Fruit fly (Drosophila melanogaster) whole organism, embryonic: ENCODE data around the gene CG13086.
A peak's percentile ranks its signal among the peaks of the same experiment; 100 is the strongest.

Experiments
- Asciz ChIP-seq: fragments of 200-800 bp; sonication (Bioruptor generic); optimal IDR thresholded peaks from 2 replicates; lab custom pipeline; 2017; ENCODE audit warnings: missing biosample characterization, mild to moderate bottlenecking, missing genetic modification characterization, missing genetic modification reagents
- CG11560 ChIP-seq: fragments of 200-800 bp; sonication (Bioruptor generic); IDR thresholded peaks from 3 replicates; pipeline ENCODE4 v1.3.6; 2022; ENCODE audit warnings: missing biosample characterization, missing genetic modification characterization
- CG11695 ChIP-seq: fragments of 200-800 bp; sonication (Bioruptor generic); IDR thresholded peaks from 3 replicates; pipeline ENCODE4 v1.3.6; 2022; ENCODE audit warnings: missing biosample characterization, missing genetic modification characterization
- CG13296 ChIP-seq: fragments of 200-800 bp; sonication (Bioruptor generic); optimal IDR thresholded peaks from 3 replicates; lab custom pipeline; 2018; ENCODE audit warnings: missing biosample characterization, mild to moderate bottlenecking, missing genetic modification characterization
- CG14014 ChIP-seq: fragments of 200-800 bp; sonication (Bioruptor generic); IDR thresholded peaks from 2 replicates; pipeline ENCODE4 v1.3.6; 2022; ENCODE audit warnings: missing biosample characterization, missing genetic modification characterization
- CG17612 ChIP-seq: fragments of 200-800 bp; sonication (Bioruptor generic); IDR thresholded peaks from 2 replicates; pipeline ENCODE4 v1.3.6; 2022; ENCODE audit warnings: missing biosample characterization, missing genetic modification characterization
- CG2120 ChIP-seq: fragments of 200-800 bp; sonication (Bioruptor generic); optimal IDR thresholded peaks from 3 replicates; lab custom pipeline; 2016; ENCODE audit warnings: missing biosample characterization, missing genetic modification characterization
- CG2129 ChIP-seq: fragments of 200-800 bp; sonication (Bioruptor generic); IDR thresholded peaks from 2 replicates; pipeline ENCODE4 v1.3.6; 2022; ENCODE audit warnings: missing biosample characterization, missing genetic modification characterization; ENCODE audit not compliant: partially characterized antibody
- CG3065 ChIP-seq: fragments of 200-800 bp; sonication (Bioruptor generic); optimal IDR thresholded peaks from 2 replicates; lab custom pipeline; 2016; ENCODE audit warnings: missing biosample characterization, missing genetic modification characterization
- CG4360 ChIP-seq: fragments of 200-800 bp; sonication (Bioruptor generic); IDR thresholded peaks from 2 replicates; pipeline ENCODE4 v1.3.6; 2022; ENCODE audit warnings: missing biosample characterization, missing genetic modification characterization
- CG4820 ChIP-seq: fragments of 200-800 bp; sonication (Bioruptor generic); optimal IDR thresholded peaks from 3 replicates; lab custom pipeline; 2016; ENCODE audit warnings: missing biosample characterization, missing genetic modification characterization
- CG5953 ChIP-seq: fragments of 200-800 bp; sonication (Bioruptor generic); IDR thresholded peaks from 2 replicates; pipeline ENCODE4 v1.3.6; 2022; ENCODE audit warnings: missing biosample characterization, missing genetic modification characterization
- CG6175 ChIP-seq: fragments of 200-800 bp; sonication (Bioruptor generic); IDR thresholded peaks from 3 replicates; pipeline ENCODE4 v1.3.6; 2022; ENCODE audit warnings: missing biosample characterization, missing genetic modification characterization
- CG6683 ChIP-seq: fragments of 200-800 bp; sonication (Bioruptor generic); optimal IDR thresholded peaks from 2 replicates; lab custom pipeline; 2017; ENCODE audit warnings: missing biosample characterization, mild to moderate bottlenecking, missing genetic modification characterization, missing genetic modification reagents
- CG6689 ChIP-seq: fragments of 200-800 bp; sonication (Bioruptor generic); IDR thresholded peaks from 2 replicates; pipeline ENCODE4 v1.3.6; 2022; ENCODE audit warnings: missing biosample characterization, missing genetic modification characterization
- CG7271 ChIP-seq: fragments of 200-800 bp; sonication (Bioruptor generic); optimal IDR thresholded peaks from 2 replicates; lab custom pipeline; 2018; ENCODE audit warnings: missing biosample characterization, mild to moderate bottlenecking, missing genetic modification characterization, moderate library complexity
- CG7745 ChIP-seq: fragments of 200-800 bp; sonication (Bioruptor generic); optimal IDR thresholded peaks from 2 replicates; lab custom pipeline; 2018; ENCODE audit warnings: missing biosample characterization, mild to moderate bottlenecking, missing genetic modification characterization, moderate library complexity
- CG9609 ChIP-seq: fragments of 200-800 bp; sonication (Bioruptor generic); optimal IDR thresholded peaks from 3 replicates; lab custom pipeline; 2016; ENCODE audit warnings: missing biosample characterization, missing genetic modification characterization
- CG9932 ChIP-seq: fragments of 200-800 bp; sonication (Bioruptor generic); IDR thresholded peaks from 2 replicates; pipeline ENCODE4 v1.3.6; 2022; ENCODE audit warnings: missing biosample characterization, missing genetic modification characterization
- D19B ChIP-seq: fragments of 200-800 bp; sonication (Bioruptor generic); optimal IDR thresholded peaks from 2 replicates; lab custom pipeline; 2017; ENCODE audit warnings: missing biosample characterization, mild to moderate bottlenecking, missing genetic modification characterization
- H2.0 ChIP-seq: fragments of 200-800 bp; sonication (Bioruptor generic); IDR thresholded peaks from 2 replicates; pipeline ENCODE4 v1.3.6; 2022; ENCODE audit warnings: missing biosample characterization, missing genetic modification characterization
- Mrtf ChIP-seq: fragments of 200-800 bp; sonication (Bioruptor generic); IDR thresholded peaks from 3 replicates; pipeline ENCODE4 v1.3.6; 2022; ENCODE audit warnings: missing biosample characterization, missing genetic modification characterization
- Nf-YA ChIP-seq: fragments of 200-800 bp; sonication (Bioruptor generic); IDR thresholded peaks from 2 replicates; pipeline ENCODE4 v1.3.6; 2022; ENCODE audit warnings: missing biosample characterization, missing genetic modification characterization
- Nf-YB ChIP-seq: fragments of 200-800 bp; sonication (Bioruptor generic); optimal IDR thresholded peaks from 3 replicates; lab custom pipeline; 2019; ENCODE audit warnings: missing biosample characterization, mild to moderate bottlenecking, missing genetic modification characterization, moderate library complexity
- ap ChIP-seq: fragments of 200-800 bp; sonication (Bioruptor generic); IDR thresholded peaks from 2 replicates; pipeline ENCODE4 v1.3.6; 2022; ENCODE audit warnings: missing biosample characterization, missing genetic modification characterization
- ash1 ChIP-seq: fragments of 200-800 bp; sonication (Bioruptor generic); optimal IDR thresholded peaks from 2 replicates; lab custom pipeline; 2018; ENCODE audit warnings: missing biosample characterization, mild to moderate bottlenecking, missing genetic modification characterization
- bsh ChIP-seq, 2 experiments: fragments of 200-800 bp; sonication (Bioruptor generic); optimal IDR thresholded peaks; 2 replicates each; lab custom pipeline; 2017 to 2018; ENCODE audit warnings: mild to moderate bottlenecking in 2 of 2, missing biosample characterization in 2 of 2, missing genetic modification characterization in 2 of 2, moderate library complexity in 1 of 2
- chn ChIP-seq: fragments of 200-800 bp; sonication (Bioruptor generic); optimal IDR thresholded peaks from 2 replicates; lab custom pipeline; 2016; ENCODE audit warnings: missing biosample characterization, missing genetic modification characterization
- crc ChIP-seq: fragments of 200-800 bp; sonication (Bioruptor generic); optimal IDR thresholded peaks from 2 replicates; lab custom pipeline; 2016; ENCODE audit warnings: missing biosample characterization, missing genetic modification characterization
- crp ChIP-seq, 2 experiments: fragments of 200-800 bp; sonication (Bioruptor generic); optimal IDR thresholded peaks; 2 replicates in 1 of 2; 3 replicates in 1 of 2; lab custom pipeline; 2017; ENCODE audit warnings: missing biosample characterization in 2 of 2, missing genetic modification characterization in 2 of 2, mild to moderate bottlenecking in 1 of 2, moderate library complexity in 1 of 2
- ems ChIP-seq: fragments of 200-800 bp; sonication (Bioruptor generic); optimal IDR thresholded peaks from 3 replicates; lab custom pipeline; 2016; ENCODE audit warnings: missing biosample characterization, missing genetic modification characterization
- en ChIP-seq: fragments of 200-800 bp; sonication (Bioruptor generic); optimal IDR thresholded peaks from 2 replicates; lab custom pipeline; 2016; ENCODE audit warnings: missing biosample characterization, missing genetic modification characterization
- fd64A ChIP-seq: fragments of 200-800 bp; sonication (Bioruptor generic); optimal IDR thresholded peaks from 3 replicates; lab custom pipeline; 2018; ENCODE audit warnings: missing biosample characterization, mild to moderate bottlenecking, missing genetic modification characterization
- fu2 ChIP-seq: fragments of 200-800 bp; sonication (Bioruptor generic); optimal IDR thresholded peaks from 2 replicates; lab custom pipeline; 2016; ENCODE audit warnings: missing biosample characterization, missing genetic modification characterization
- kay ChIP-seq: fragments of 200-800 bp; sonication (Bioruptor generic); optimal IDR thresholded peaks from 2 replicates; lab custom pipeline; 2016; ENCODE audit warnings: missing biosample characterization, missing genetic modification characterization
- lola ChIP-seq, 3 experiments: fragments of >200 bp in 2 of 3; fragments of 200-800 bp in 1 of 3; sonication (Bioruptor generic) in 1 of 3; optimal IDR thresholded peaks; 2 replicates each; lab custom pipeline; 2017 to 2019; ENCODE audit warnings: missing biosample characterization in 3 of 3, missing genetic modification characterization in 3 of 3, mild to moderate bottlenecking in 1 of 3, moderate library complexity in 1 of 3
- mam ChIP-seq: fragments of 200-800 bp; sonication (Bioruptor generic); optimal IDR thresholded peaks from 3 replicates; lab custom pipeline; 2016; ENCODE audit warnings: missing biosample characterization, missing genetic modification characterization
- mirr ChIP-seq: fragments of 200-800 bp; sonication (Bioruptor generic); optimal IDR thresholded peaks from 3 replicates; lab custom pipeline; 2018; ENCODE audit warnings: missing biosample characterization, mild to moderate bottlenecking, missing genetic modification characterization
- rib ChIP-seq: fragments of 200-800 bp; sonication (Bioruptor generic); IDR thresholded peaks from 2 replicates; pipeline ENCODE4 v1.3.6; 2022; ENCODE audit warnings: missing biosample characterization, missing genetic modification characterization
- sim ChIP-seq: fragments of 200-800 bp; sonication (Bioruptor generic); IDR thresholded peaks from 2 replicates; pipeline ENCODE4 v1.3.6; 2022; ENCODE audit warnings: missing biosample characterization, missing genetic modification characterization
- sisA ChIP-seq: fragments of 200-800 bp; sonication (Bioruptor generic); IDR thresholded peaks from 2 replicates; pipeline ENCODE4 v1.3.6; 2022; ENCODE audit warnings: missing biosample characterization, missing genetic modification characterization
- slou ChIP-seq: fragments of 200-800 bp; sonication (Bioruptor generic); optimal IDR thresholded peaks from 3 replicates; lab custom pipeline; 2016; ENCODE audit warnings: missing biosample characterization, missing genetic modification characterization
- ssp ChIP-seq: fragments of 200-800 bp; sonication (Bioruptor generic); IDR thresholded peaks from 2 replicates; pipeline ENCODE4 v1.3.6; 2022; ENCODE audit warnings: missing biosample characterization, missing genetic modification characterization
- stc ChIP-seq: fragments of 200-800 bp; sonication (Bioruptor generic); IDR thresholded peaks from 2 replicates; pipeline ENCODE4 v1.3.6; 2022; ENCODE audit warnings: missing biosample characterization, missing genetic modification characterization
- tgo ChIP-seq: fragments of 200-800 bp; sonication (Bioruptor generic); IDR thresholded peaks from 3 replicates; pipeline ENCODE4 v1.3.6; 2022; ENCODE audit warnings: missing biosample characterization, missing genetic modification characterization
- trh ChIP-seq: fragments of 200-800 bp; sonication (Bioruptor generic); optimal IDR thresholded peaks from 2 replicates; lab custom pipeline; 2016; ENCODE audit warnings: missing biosample characterization, missing genetic modification characterization
- vfl ChIP-seq: fragments of 200-800 bp; sonication (Bioruptor generic); optimal IDR thresholded peaks from 2 replicates; lab custom pipeline; 2016; ENCODE audit warnings: missing biosample characterization, missing genetic modification characterization
- zfh2 ChIP-seq: fragments of 200-800 bp; sonication (Bioruptor generic); optimal IDR thresholded peaks from 2 replicates; lab custom pipeline; 2016; ENCODE audit warnings: missing biosample characterization, missing genetic modification characterization

The CG13086 gene

dm6 chr2L:19398317-19399234 is 34.4 kb downstream of the CG13086 start, which contains the start of gene CG17544 (continued):
- TF ChIP-seq ap (GFP tag; lab: Robert Waterston, UW) (0 out of 2 replicates have a peak, but pooled peaks have one; percentile 10), crp (GFP tag; optimal IDR thresholded peaks at IDR 0.05; lab: Kevin White, UChicago) (peak in 1 of 2 experiments; percentile 34), stc (GFP tag; lab: Robert Waterston, UW) (peak; percentile 7; the same call in 1 of the 2 replicates), slou (GFP tag; lab: Kevin White, UChicago) (no peak), chn (GFP tag; lab: Kevin White, UChicago) (no peak), ems (GFP tag; lab: Kevin White, UChicago) (no peak), CG7271 (tag; lab: Kevin White, UChicago) (no peak), kay (peak; percentile 54), fu2 (GFP tag; lab: Kevin White, UChicago) (peak; percentile 25), CG5953 (no peak; the same call in 1 of the 2 replicates), CG2129 (GFP tag; lab: Robert Waterston, UW) (no peak), ash1 (GFP tag; lab: Kevin White, UChicago) (no peak), crc (no peak), rib (peak; percentile 66; the same call in 1 of the 2 replicates), CG17612 (GFP tag; lab: Robert Waterston, UW) (no peak), CG6683 (GFP tag; lab: Kevin White, UChicago) (peak; percentile 78), CG14014 (GFP tag; lab: Robert Waterston, UW) (peak; percentile 48), fd64A (GFP tag; lab: Kevin White, UChicago) (peak; percentile 21), CG4360 (GFP tag; lab: Robert Waterston, UW) (peak; percentile 30; the same call in 1 of the 2 replicates), bsh (GFP tag; optimal IDR thresholded peaks at IDR 0.05; lab: Kevin White, UChicago) (peak; percentile 72 to 86), CG4820 (GFP tag; lab: Kevin White, UChicago) (peak; percentile 52), sim (GFP tag; lab: Robert Waterston, UW) (no peak), sisA (GFP tag; lab: Robert Waterston, UW) (peak; percentile 51), CG6175 (peak; percentile 49; the same call in 1 of the 3 replicates), CG11695 (GFP tag; lab: Robert Waterston, UW) (0 out of 3 replicates have a peak, but pooled peaks have one; percentile 64), Asciz (GFP tag; lab: Kevin White, UChicago) (peak; percentile 64), Nf-YB (GFP tag; lab: Kevin White, UChicago) (peak; percentile 67), CG11560 (tag; lab: Robert Waterston, UW) (0 out of 3 replicates have a peak, but pooled peaks have one; percentile 8), CG9932 (GFP tag; lab: Robert Waterston, UW) (peak; percentile 78), CG2120 (peak; percentile 68), D19B (peak; percentile 72), trh (GFP tag; lab: Kevin White, UChicago) (peak; percentile 32), ssp (GFP tag; lab: Robert Waterston, UW) (peak; percentile 54), en (no peak), mam (peak; percentile 63), lola (GFP tag; optimal IDR thresholded peaks at IDR 0.05; lab: Kevin White, UChicago) (peak in 1 of 3 experiments; percentile 83), CG3065 (GFP tag; lab: Kevin White, UChicago) (peak; percentile 33), Nf-YA (GFP tag; lab: Robert Waterston, UW) (no peak), zfh2 (GFP tag; lab: Kevin White, UChicago) (peak; percentile 58), CG7745 (tag; lab: Kevin White, UChicago) (no peak), Mrtf (GFP tag; lab: Robert Waterston, UW) (0 out of 3 replicates have a peak, but pooled peaks have one; percentile 52), CG9609 (GFP tag; lab: Kevin White, UChicago) (peak; percentile 31), vfl (peak; percentile 5), CG6689 (GFP tag; lab: Robert Waterston, UW) (peak; percentile 52; the same call in 1 of the 2 replicates), mirr (GFP tag; lab: Kevin White, UChicago) (peak; percentile 68), H2.0 (GFP tag; lab: Robert Waterston, UW) (peak; percentile 54), tgo (peak; percentile 63), CG13296 (GFP tag; lab: Kevin White, UChicago) (peak; percentile 81)
